Worm (Caenorhabditis elegans): ENCODE results near the gene oac-12.

- TF ChIP-seq ztf-23 (GFP tag; IDR thresholded peaks at IDR 0.05) (no peak), T22C8.4 (GFP tag; IDR thresholded peaks at IDR 0.05) (no peak), tab-1 (GFP tag; IDR thresholded peaks at IDR 0.05) (no peak), cog-1 (tag; optimal IDR thresholded peaks at IDR 0.05) (no peak)
Observed at ce11 chrV:4299741-4300140, 32.6 kb downstream of the oac-12 start, which contains the start of gene ZC132.3.
